Worm (Caenorhabditis elegans): ENCODE data around the gene F35H10.3.

Gene F35H10.3

DNA sequence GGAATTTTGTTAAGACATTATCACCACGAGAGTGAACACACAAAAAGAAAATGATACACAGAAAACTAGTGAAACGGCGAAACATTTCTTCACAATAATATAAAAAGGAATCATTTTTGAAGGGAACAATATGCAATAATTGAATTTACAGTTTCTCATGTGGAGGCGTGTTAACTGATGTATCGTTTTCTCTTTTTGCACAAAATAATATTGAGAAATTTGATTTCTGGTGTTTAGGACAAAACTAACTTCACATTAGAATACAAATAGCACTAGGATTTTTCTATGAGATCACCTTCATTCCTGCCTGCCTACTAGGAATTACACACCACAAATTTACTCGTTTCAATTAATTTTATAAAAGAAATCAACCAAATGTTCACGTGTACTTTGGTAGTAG, 32.7 kb downstream of the F35H10.3 start, which contains the start of gene D2096.13:
TSS of gene D2096.13 (minus strand) at position 101 of the 400 bp plus-strand sequence.
- TF ChIP-seq eyg-1 (tag; optimal IDR thresholded peaks at IDR 0.05) (no peak), ceh-34 (tag; optimal IDR thresholded peaks at IDR 0.05) (no peak), ceh-45 (GFP tag; IDR thresholded peaks at IDR 0.05) (no peak), nfya-1 (tag; optimal IDR thresholded peaks at IDR 0.05) (no peak), ets-4 (tag; optimal IDR thresholded peaks at IDR 0.05) (no peak), ama-1 (optimal IDR thresholded peaks at IDR 0.05) (no peak), nhr-11 (tag; optimal IDR thresholded peaks at IDR 0.05) (no peak), pax-1 (tag; optimal IDR thresholded peaks at IDR 0.05) (no peak), pha-2 (tag; optimal IDR thresholded peaks at IDR 0.05) (no peak), ceh-2 (tag; optimal IDR thresholded peaks at IDR 0.05) (no peak), ceh-9 (tag; optimal IDR thresholded peaks at IDR 0.05) (no peak), unc-42 (tag; optimal IDR thresholded peaks at IDR 0.05) (no peak), tbx-7 (tag; optimal IDR thresholded peaks at IDR 0.05) (no peak), ahr-1 (tag; optimal IDR thresholded peaks at IDR 0.05) (no peak), pat-9 (tag; optimal IDR thresholded peaks at IDR 0.05) (no peak), odd-2 (tag; optimal IDR thresholded peaks at IDR 0.05) (no peak), che-1 (tag; optimal IDR thresholded peaks at IDR 0.05) (no peak), lin-11 (tag; optimal IDR thresholded peaks at IDR 0.05) (no peak), nhr-232 (tag; optimal IDR thresholded peaks at IDR 0.05) (no peak)

DNA sequence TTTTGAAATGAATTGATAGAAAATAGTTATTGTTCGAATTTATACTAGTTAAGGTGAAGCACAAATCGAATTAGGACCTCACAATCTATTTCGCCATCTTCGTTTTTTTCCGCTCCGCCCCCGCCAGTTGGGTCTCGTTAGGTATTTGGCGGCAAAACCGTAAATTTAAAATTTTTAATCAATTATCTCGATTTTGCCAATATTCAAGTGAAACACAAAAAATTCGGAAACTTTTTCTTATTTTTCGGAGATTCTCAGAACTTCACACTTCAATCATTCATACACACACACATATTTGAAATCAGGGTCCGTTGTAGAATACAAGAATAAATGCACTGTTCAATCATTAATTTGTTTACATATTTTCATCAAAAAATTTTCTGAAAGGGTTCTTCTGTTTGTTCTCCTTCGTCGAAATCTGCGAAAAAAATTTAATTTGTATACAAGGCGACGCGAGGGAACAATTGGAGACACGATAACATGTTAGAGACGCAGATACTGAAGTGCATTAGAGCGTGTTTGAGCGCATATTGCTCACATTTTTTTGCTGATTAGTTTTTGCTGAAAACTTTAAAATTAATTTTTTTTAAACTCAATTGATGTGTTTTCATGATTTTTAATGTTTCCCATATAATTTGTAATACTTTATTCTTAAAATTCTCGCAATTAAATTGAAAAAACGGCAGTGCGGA, 34.1 kb downstream of the F35H10.3 start, which contains the start of gene D2096.5:
TSS of gene D2096.5 (minus strand) at position 51 of the 692 bp plus-strand sequence.
- TF ChIP-seq sox-2 (GFP tag; IDR thresholded peaks at IDR 0.05) (peak; percentile 27; the same call in 1 of the 2 replicates), unc-42 (tag; optimal IDR thresholded peaks at IDR 0.05) (peak; percentile 88), lim-6 (tag; optimal IDR thresholded peaks at IDR 0.05) (no peak), ceh-14 (tag; optimal IDR thresholded peaks at IDR 0.05) (peak; percentile 61)

DNA sequence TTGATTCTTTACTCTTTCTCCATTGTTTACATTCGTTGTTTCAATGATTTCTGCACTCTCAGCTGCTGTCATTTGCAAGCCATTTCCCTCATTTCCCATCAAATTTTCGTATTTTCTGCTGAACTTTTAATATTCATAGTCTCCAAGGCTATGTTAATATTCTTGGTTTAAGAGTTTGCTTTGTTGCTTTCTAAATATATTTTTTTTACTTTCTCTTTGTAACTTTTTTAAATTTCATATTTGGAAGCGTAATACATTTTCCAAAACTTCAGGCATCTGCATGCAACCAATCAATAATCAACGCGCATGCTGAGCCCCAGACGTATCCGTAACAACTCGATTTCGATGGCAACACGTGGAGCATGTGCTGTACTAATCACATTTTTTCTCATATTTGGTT, 35.0 kb downstream of the F35H10.3 start, which contains the start of gene sqv-1:
TSS of gene sqv-1 (plus strand) at position 301 of the 400 bp plus-strand sequence.
- TF ChIP-seq tbx-7 (tag; optimal IDR thresholded peaks at IDR 0.05) (no peak), dmd-4 (tag; optimal IDR thresholded peaks at IDR 0.05; ENCODE audit: borderline replicate concordance) (no peak), ceh-18 (tag; optimal IDR thresholded peaks at IDR 0.05) (no peak), ref-2 (tag; optimal IDR thresholded peaks at IDR 0.05) (no peak), hlh-30 (tag; optimal IDR thresholded peaks at IDR 0.05; ENCODE audit: insufficient read depth) (no peak), ceh-48 (tag; optimal IDR thresholded peaks at IDR 0.05) (no peak), che-1 (tag; optimal IDR thresholded peaks at IDR 0.05) (no peak), lim-6 (tag; optimal IDR thresholded peaks at IDR 0.05) (no peak), K09A11.1 (tag; optimal IDR thresholded peaks at IDR 0.05; ENCODE audit: insufficient read depth) (no peak), unc-86 (tag; optimal IDR thresholded peaks at IDR 0.05) (no peak), pat-9 (tag; optimal IDR thresholded peaks at IDR 0.05) (no peak), elt-4 (tag; optimal IDR thresholded peaks at IDR 0.05) (no peak), ahr-1 (tag; optimal IDR thresholded peaks at IDR 0.05) (no peak), ztf-16 (tag; optimal IDR thresholded peaks at IDR 0.05) (no peak), nhr-232 (tag; optimal IDR thresholded peaks at IDR 0.05) (no peak), dve-1 (tag; optimal IDR thresholded peaks at IDR 0.05) (no peak), nfya-1 (tag; optimal IDR thresholded peaks at IDR 0.05) (no peak)

DNA sequence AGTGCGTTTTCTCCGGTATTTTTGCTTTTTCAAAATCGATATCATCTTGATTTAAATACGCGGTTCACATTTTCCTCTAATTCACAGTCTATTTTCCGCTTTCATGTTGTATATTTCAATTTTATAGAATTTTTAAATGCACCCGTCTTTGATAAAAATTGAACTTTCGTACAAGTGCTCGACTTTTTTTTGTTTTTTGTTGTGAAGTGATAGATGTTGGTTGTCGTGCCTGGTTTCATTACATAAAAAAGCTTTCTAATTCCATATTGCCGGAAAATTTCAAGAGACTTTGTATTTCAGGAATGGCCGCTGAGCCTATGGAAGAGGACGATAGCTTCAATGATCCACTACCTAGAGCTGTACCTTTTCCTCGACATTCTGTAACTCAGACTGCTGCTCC, 37.4 kb downstream of the F35H10.3 start, which contains the start of gene D2096.12:
TSS of gene D2096.12 (plus strand) at position 301 of the 400 bp plus-strand sequence.
- no peak for TF ChIP-seq hlh-30 (tag; optimal IDR thresholded peaks at IDR 0.05; ENCODE audit: insufficient read depth)
- TF ChIP-seq unc-55 (GFP tag; optimal IDR thresholded peaks at IDR 0.05): no peak
- no peak for TF ChIP-seq Y22D7AL.16 (tag; optimal IDR thresholded peaks at IDR 0.05)
- TF ChIP-seq syd-9 (tag; optimal IDR thresholded peaks at IDR 0.05): no peak
- no peak for TF ChIP-seq pros-1 (tag; optimal IDR thresholded peaks at IDR 0.05)
- TF ChIP-seq zip-5 (tag; optimal IDR thresholded peaks at IDR 0.05): no peak
- no peak for TF ChIP-seq ceh-6 (GFP tag; optimal IDR thresholded peaks at IDR 0.05)

All from whole organism, late embryonic.